Worm (Caenorhabditis elegans): ENCODE measurements around the gene mrpl-46.

DNA sequence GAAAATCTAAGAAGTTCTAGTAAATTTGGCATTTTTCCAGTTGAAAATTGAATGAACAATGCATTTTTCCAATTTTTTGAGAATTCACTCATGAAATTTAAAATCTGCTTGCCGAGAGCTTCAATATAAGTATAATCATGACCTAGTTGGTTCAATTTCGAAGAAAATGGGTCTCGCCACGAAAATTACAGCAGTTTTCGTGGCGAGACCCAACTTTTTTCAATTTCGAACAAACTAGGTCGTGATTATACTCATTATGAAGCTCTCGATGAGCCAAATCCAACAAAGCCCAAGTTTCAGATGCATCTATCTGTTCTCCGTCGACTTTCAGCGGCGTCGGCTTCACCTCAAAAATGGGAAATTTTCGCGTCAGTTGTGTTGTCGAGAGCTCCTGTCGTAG is at the start of gene mrpl-46:
- TF ChIP-seq sox-4 (tag; optimal IDR thresholded peaks at IDR 0.05) (no peak), ceh-14 (tag; optimal IDR thresholded peaks at IDR 0.05) (no peak), unc-42 (tag; optimal IDR thresholded peaks at IDR 0.05) (no peak), sdc-2 (tag; optimal IDR thresholded peaks at IDR 0.05) (no peak), syd-9 (tag; optimal IDR thresholded peaks at IDR 0.05) (no peak), pha-2 (tag; optimal IDR thresholded peaks at IDR 0.05) (no peak), K09A11.1 (tag; optimal IDR thresholded peaks at IDR 0.05; ENCODE audit: insufficient read depth) (no peak)

Data from whole organism, late embryonic.